Worm (Caenorhabditis elegans) whole organism, L3 larva: ENCODE data around the gene C01G6.3.
A peak's percentile ranks its signal among the peaks of the same experiment; 100 is the strongest.

ENCODE experiments used
- R02D3.7 ChIP-seq: fragments of 150-350 bp; optimal IDR thresholded peaks from 2 replicates; lab custom pipeline; 2014; ENCODE audit warnings: missing biosample characterization, missing genetic modification characterization
- ZK546.5 ChIP-seq: sonication (generic microtip); optimal IDR thresholded peaks from 2 replicates; lab custom pipeline; 2017; ENCODE audit warnings: missing biosample characterization, missing genetic modification characterization
- aly-2 ChIP-seq: fragments of 150-350 bp; optimal IDR thresholded peaks from 2 replicates; lab custom pipeline; 2014; ENCODE audit warnings: missing biosample characterization, missing genetic modification characterization
- ama-1 ChIP-seq: fragments of 150-350 bp; optimal IDR thresholded peaks from 2 replicates; lab custom pipeline; 2018
- ceh-16 ChIP-seq: sonication (generic microtip); optimal IDR thresholded peaks from 2 replicates; lab custom pipeline; 2017; ENCODE audit warnings: missing biosample characterization, missing genetic modification characterization
- ceh-28 ChIP-seq: fragments of 150-350 bp; optimal IDR thresholded peaks from 2 replicates; lab custom pipeline; 2014; ENCODE audit warnings: missing biosample characterization, missing genetic modification reagents, missing genetic modification characterization
- ceh-82 ChIP-seq: fragments of 150-350 bp; optimal IDR thresholded peaks from 2 replicates; lab custom pipeline; 2014; ENCODE audit warnings: missing biosample characterization, missing genetic modification characterization
- ceh-9 ChIP-seq: sonication (generic microtip); optimal IDR thresholded peaks from 2 replicates; lab custom pipeline; 2018; ENCODE audit warnings: missing biosample characterization, missing genetic modification characterization
- daf-12 ChIP-seq: fragments of 150-350 bp; optimal IDR thresholded peaks from 2 replicates; lab custom pipeline; 2014; ENCODE audit warnings: missing biosample characterization, missing genetic modification reagents, missing genetic modification characterization
- egl-27 ChIP-seq: sonication (generic microtip); optimal IDR thresholded peaks from 4 replicates; lab custom pipeline; 2017; ENCODE audit warnings: missing biosample characterization, missing genetic modification reagents, missing genetic modification characterization
- egl-5 ChIP-seq: fragments of 150-350 bp; optimal IDR thresholded peaks from 2 replicates; lab custom pipeline; 2017; ENCODE audit warnings: missing biosample characterization, missing genetic modification reagents, missing genetic modification characterization, inconsistent platforms
- elt-1 ChIP-seq: fragments of 150-350 bp; optimal IDR thresholded peaks from 2 replicates; lab custom pipeline; 2014; ENCODE audit warnings: missing biosample characterization, missing genetic modification characterization
- elt-2 ChIP-seq: sonication (generic microtip); optimal IDR thresholded peaks from 2 replicates; lab custom pipeline; 2016; ENCODE audit warnings: missing genetic modification reagents, mild to moderate bottlenecking, missing genetic modification characterization, missing compliant biosample characterization
- elt-3 ChIP-seq, 3 experiments: fragments of 150-350 bp in 1 of 3; sonication (generic microtip) in 2 of 3; optimal IDR thresholded peaks; 2 replicates in 2 of 3; 4 replicates in 1 of 3; lab custom pipeline; 2014 to 2017; ENCODE audit warnings: missing biosample characterization in 3 of 3, missing genetic modification characterization in 3 of 3
- eor-1 ChIP-seq, 2 experiments: fragments of 150-350 bp; optimal IDR thresholded peaks; 2 replicates each; lab custom pipeline; 2014 to 2018; ENCODE audit warnings: missing biosample characterization in 2 of 2, missing genetic modification characterization in 2 of 2
- fkh-10 ChIP-seq: sonication (generic microtip); optimal IDR thresholded peaks from 2 replicates; lab custom pipeline; 2017; ENCODE audit warnings: missing biosample characterization, missing genetic modification reagents, missing genetic modification characterization
- fkh-2 ChIP-seq: fragments of 150-350 bp; optimal IDR thresholded peaks from 2 replicates; lab custom pipeline; 2014; ENCODE audit warnings: missing biosample characterization, missing genetic modification reagents, missing genetic modification characterization
- fos-1 ChIP-seq: fragments of 150-350 bp; optimal IDR thresholded peaks from 2 replicates; lab custom pipeline; 2014; ENCODE audit warnings: missing biosample characterization, missing genetic modification characterization
- hmg-11 ChIP-seq: sonication (generic microtip); optimal IDR thresholded peaks from 2 replicates; lab custom pipeline; 2016; ENCODE audit warnings: missing genetic modification characterization, missing compliant biosample characterization
- jun-1 ChIP-seq: fragments of 150-350 bp; optimal IDR thresholded peaks from 2 replicates; lab custom pipeline; 2014; ENCODE audit warnings: missing biosample characterization, missing genetic modification reagents, missing genetic modification characterization
- lin-15B ChIP-seq: fragments of 150-350 bp; optimal IDR thresholded peaks from 2 replicates; lab custom pipeline; 2014; ENCODE audit warnings: missing biosample characterization, missing genetic modification characterization
- lin-39 ChIP-seq: fragments of 150-350 bp; optimal IDR thresholded peaks from 2 replicates; lab custom pipeline; 2018; ENCODE audit warnings: missing biosample characterization, missing genetic modification reagents, missing genetic modification characterization
- lsy-12 ChIP-seq: sonication (generic microtip); optimal IDR thresholded peaks from 2 replicates; lab custom pipeline; 2016; ENCODE audit warnings: mild to moderate bottlenecking, missing genetic modification characterization, missing compliant biosample characterization
- mdl-1 ChIP-seq: fragments of 150-350 bp; optimal IDR thresholded peaks from 2 replicates; lab custom pipeline; 2014; ENCODE audit warnings: missing biosample characterization, missing genetic modification characterization
- mml-1 ChIP-seq: fragments of 150-350 bp; sonication (generic microtip); optimal IDR thresholded peaks from 3 replicates; lab custom pipeline; 2014; ENCODE audit warnings: missing biosample characterization, missing genetic modification characterization
- nfya-1 ChIP-seq: sonication (generic microtip); optimal IDR thresholded peaks from 2 replicates; lab custom pipeline; 2017; ENCODE audit warnings: missing genetic modification characterization, mild to moderate bottlenecking, missing compliant biosample characterization, antibody characterized with exemption, moderate library complexity; ENCODE audit not compliant: insufficient read depth
- nhr-11 ChIP-seq: fragments of 150-350 bp; optimal IDR thresholded peaks from 2 replicates; lab custom pipeline; 2014; ENCODE audit warnings: missing biosample characterization, missing genetic modification characterization
- nhr-12 ChIP-seq: fragments of 150-350 bp; optimal IDR thresholded peaks from 2 replicates; lab custom pipeline; 2014; ENCODE audit warnings: missing biosample characterization, missing genetic modification characterization
- nhr-23 ChIP-seq: fragments of 150-350 bp; optimal IDR thresholded peaks from 2 replicates; lab custom pipeline; 2014; ENCODE audit warnings: missing biosample characterization, missing genetic modification reagents, missing genetic modification characterization
- nhr-237 ChIP-seq: fragments of 150-350 bp; optimal IDR thresholded peaks from 2 replicates; lab custom pipeline; 2014; ENCODE audit warnings: missing biosample characterization, missing genetic modification characterization
- nhr-25 ChIP-seq: sonication (generic microtip); optimal IDR thresholded peaks from 2 replicates; lab custom pipeline; 2017; ENCODE audit warnings: missing biosample characterization, missing genetic modification characterization
- nhr-28 ChIP-seq: fragments of 150-350 bp; optimal IDR thresholded peaks from 2 replicates; lab custom pipeline; 2014; ENCODE audit warnings: missing biosample characterization, missing genetic modification characterization
- nhr-43 ChIP-seq: sonication (generic microtip); optimal IDR thresholded peaks from 2 replicates; lab custom pipeline; 2016; ENCODE audit warnings: mild to moderate bottlenecking, missing genetic modification characterization, missing compliant biosample characterization; ENCODE audit not compliant: poor library complexity, severe bottlenecking
- nhr-67 ChIP-seq: fragments of 150-350 bp; optimal IDR thresholded peaks from 2 replicates; lab custom pipeline; 2014; ENCODE audit warnings: missing biosample characterization, missing genetic modification characterization
- nhr-76 ChIP-seq: fragments of 150-350 bp; sonication (generic microtip); optimal IDR thresholded peaks from 5 replicates; lab custom pipeline; 2014; ENCODE audit warnings: missing biosample characterization, missing genetic modification characterization
- nhr-77 ChIP-seq: fragments of 150-350 bp; optimal IDR thresholded peaks from 2 replicates; lab custom pipeline; 2014; ENCODE audit warnings: missing biosample characterization, missing genetic modification characterization
- pha-4 ChIP-seq: fragments of 150-350 bp; optimal IDR thresholded peaks from 2 replicates; lab custom pipeline; 2014; ENCODE audit warnings: missing biosample characterization, missing genetic modification reagents, missing genetic modification characterization
- pqm-1 ChIP-seq: fragments of 150-350 bp; optimal IDR thresholded peaks from 2 replicates; lab custom pipeline; 2017; ENCODE audit warnings: missing biosample characterization, missing genetic modification characterization, inconsistent platforms
- sea-2 ChIP-seq: fragments of 150-350 bp; sonication (generic microtip); optimal IDR thresholded peaks from 4 replicates; lab custom pipeline; 2014; ENCODE audit warnings: missing biosample characterization, missing genetic modification reagents, missing genetic modification characterization
- skn-1 ChIP-seq: fragments of 150-350 bp; optimal IDR thresholded peaks from 2 replicates; lab custom pipeline; 2014; ENCODE audit warnings: missing biosample characterization, missing genetic modification characterization
- snpc-4 ChIP-seq: fragments of 150-350 bp; optimal IDR thresholded peaks from 2 replicates; lab custom pipeline; 2014; ENCODE audit warnings: missing biosample characterization, missing genetic modification characterization
- tbx-2 ChIP-seq: sonication (generic microtip); optimal IDR thresholded peaks from 2 replicates; lab custom pipeline; 2016; ENCODE audit warnings: mild to moderate bottlenecking, missing genetic modification characterization, missing compliant biosample characterization
- unc-39 ChIP-seq: sonication (generic microtip); optimal IDR thresholded peaks from 4 replicates; lab custom pipeline; 2017; ENCODE audit warnings: missing biosample characterization, missing genetic modification characterization
- unc-62 ChIP-seq: fragments of 150-350 bp; sonication (generic microtip); optimal IDR thresholded peaks from 4 replicates; lab custom pipeline; 2014; ENCODE audit warnings: missing biosample characterization, missing genetic modification reagents, missing genetic modification characterization
- zag-1 ChIP-seq: fragments of 150-350 bp; optimal IDR thresholded peaks from 2 replicates; lab custom pipeline; 2014; ENCODE audit warnings: missing biosample characterization, missing genetic modification characterization
- ztf-11 ChIP-seq: fragments of 150-350 bp; optimal IDR thresholded peaks from 2 replicates; lab custom pipeline; 2014; ENCODE audit warnings: missing biosample characterization, missing genetic modification characterization
- ztf-4 ChIP-seq: fragments of 150-350 bp; optimal IDR thresholded peaks from 2 replicates; lab custom pipeline; 2014; ENCODE audit warnings: missing biosample characterization, missing genetic modification characterization

C01G6.3 gene

ce11 chrII:9283668-9284357 is 14.1 kb downstream of the C01G6.3 start:
- TF ChIP-seq mdl-1 (tag; lab: Kevin White, UChicago) (peak; percentile 82), pqm-1 (tag; lab: Kevin White, UChicago) (peak; percentile 75), ceh-16 (no peak), lin-15B (tag; lab: Kevin White, UChicago) (no peak), tbx-2 (tag; lab: Kevin White, UChicago) (no peak), nhr-11 (tag; lab: Kevin White, UChicago) (peak; percentile 8), ama-1 (lab: Kevin White, UChicago) (peak; percentile 24), unc-39 (tag; lab: Kevin White, UChicago) (no peak), daf-12 (tag; lab: Kevin White, UChicago) (no peak), R02D3.7 (tag; lab: Kevin White, UChicago) (no peak), jun-1 (tag; lab: Kevin White, UChicago) (peak; percentile 72), unc-62 (no peak), ztf-11 (tag; lab: Kevin White, UChicago) (no peak), nhr-67 (no peak), nhr-77 (tag; lab: Kevin White, UChicago) (no peak), nhr-237 (tag; lab: Kevin White, UChicago) (no peak), zag-1 (tag; lab: Kevin White, UChicago) (no peak), nhr-25 (tag; lab: Kevin White, UChicago) (peak; percentile 62), elt-3 (tag; optimal IDR thresholded peaks at IDR 0.05; lab: Kevin White, UChicago) (peak in 1 of 3 experiments; percentile 51), aly-2 (tag; lab: Kevin White, UChicago) (no peak), fos-1 (tag; lab: Kevin White, UChicago) (peak; percentile 74), elt-2 (tag; lab: Kevin White, UChicago) (peak; percentile 89), skn-1 (peak; percentile 70), egl-27 (peak; percentile 29), fkh-2 (tag; lab: Kevin White, UChicago) (no peak), egl-5 (tag; lab: Kevin White, UChicago) (peak; percentile 42), nhr-76 (tag; lab: Kevin White, UChicago) (no peak), eor-1 (tag; optimal IDR thresholded peaks at IDR 0.05; lab: Kevin White, UChicago) (no peak), nhr-12 (tag; lab: Kevin White, UChicago) (no peak), snpc-4 (tag; lab: Kevin White, UChicago) (no peak), pha-4 (peak; percentile 82), lin-39 (peak; percentile 51), nhr-43 (tag; lab: Kevin White, UChicago) (peak; percentile 90), nhr-28 (tag; lab: Kevin White, UChicago) (no peak), lsy-12 (tag; lab: Kevin White, UChicago) (peak; percentile 54), elt-1 (tag; lab: Kevin White, UChicago) (peak; percentile 32), fkh-10 (GFP tag; lab: Kevin White, UChicago) (no peak), mml-1 (tag; lab: Kevin White, UChicago) (peak; percentile 29), ceh-9 (tag; lab: Kevin White, UChicago) (no peak), nfya-1 (tag; lab: Kevin White, UChicago) (peak; percentile 69), hmg-11 (tag; lab: Kevin White, UChicago) (no peak), sea-2 (GFP tag; lab: Kevin White, UChicago) (no peak), ztf-4 (tag; lab: Kevin White, UChicago) (no peak), nhr-23 (peak; percentile 84), ceh-28 (tag; lab: Kevin White, UChicago) (peak; percentile 71), ZK546.5 (tag; lab: Kevin White, UChicago) (no peak), ceh-82 (tag; lab: Kevin White, UChicago) (no peak)
- TF ChIP-seq, all 47 proteins: peak for 21
